Fruit fly (Drosophila melanogaster) whole organism, prepupa: ENCODE data around the gene CG13689.

Source experiments
- CG10631 ChIP-seq: fragments of 200-800 bp; sonication (Bioruptor generic); optimal IDR thresholded peaks from 2 replicates; lab custom pipeline; 2016; ENCODE audit warnings: missing biosample characterization, missing genetic modification characterization
- CG11294 ChIP-seq: fragments of 200-800 bp; sonication (Bioruptor generic); IDR thresholded peaks from 2 replicates; pipeline ENCODE4 v1.3.6; 2022; ENCODE audit warnings: missing biosample characterization, missing genetic modification characterization
- CG11762 ChIP-seq: fragments of 200-800 bp; sonication (Bioruptor generic); optimal IDR thresholded peaks from 3 replicates; lab custom pipeline; 2016; ENCODE audit warnings: missing biosample characterization, missing genetic modification characterization; ENCODE audit not compliant: insufficient read depth
- CG11902 ChIP-seq: fragments of 200-800 bp; sonication (Bioruptor generic); optimal IDR thresholded peaks from 3 replicates; lab custom pipeline; 2016; ENCODE audit warnings: missing biosample characterization, missing genetic modification characterization
- CG15336 ChIP-seq: fragments of 200-800 bp; sonication (Bioruptor generic); IDR thresholded peaks from 2 replicates; pipeline ENCODE4 v1.3.6; 2022; ENCODE audit warnings: missing biosample characterization, missing genetic modification characterization
- CG1621 ChIP-seq: fragments of 200-800 bp; sonication (Bioruptor generic); optimal IDR thresholded peaks from 3 replicates; lab custom pipeline; 2018; ENCODE audit warnings: missing biosample characterization, mild to moderate bottlenecking, missing genetic modification characterization
- CG16779 ChIP-seq: fragments of 200-800 bp; sonication (Bioruptor generic); optimal IDR thresholded peaks from 3 replicates; lab custom pipeline; 2017; ENCODE audit warnings: missing biosample characterization, mild to moderate bottlenecking, missing genetic modification characterization
- CG31627 ChIP-seq: fragments of 200-800 bp; sonication (Bioruptor generic); optimal IDR thresholded peaks from 3 replicates; lab custom pipeline; 2016; ENCODE audit warnings: missing biosample characterization, missing genetic modification characterization
- CG32006 ChIP-seq: fragments of 200-800 bp; sonication (Bioruptor generic); optimal IDR thresholded peaks from 3 replicates; lab custom pipeline; 2017; ENCODE audit warnings: missing biosample characterization, mild to moderate bottlenecking, missing genetic modification characterization
- CG34406 ChIP-seq: fragments of 200-800 bp; sonication (Bioruptor generic); optimal IDR thresholded peaks from 3 replicates; lab custom pipeline; 2016; ENCODE audit warnings: missing biosample characterization, missing genetic modification characterization
- CG3919 ChIP-seq: fragments of 200-800 bp; sonication (Bioruptor generic); optimal IDR thresholded peaks from 3 replicates; lab custom pipeline; 2016; ENCODE audit warnings: missing biosample characterization, missing genetic modification characterization
- CG4318 ChIP-seq: fragments of 200-800 bp; sonication (Bioruptor generic); optimal IDR thresholded peaks from 3 replicates; lab custom pipeline; 2017; ENCODE audit warnings: missing biosample characterization, mild to moderate bottlenecking, missing genetic modification characterization
- CG6163 ChIP-seq: fragments of 200-800 bp; sonication (Bioruptor generic); IDR thresholded peaks from 3 replicates; pipeline ENCODE4 v1.3.6; 2022; ENCODE audit warnings: missing biosample characterization, missing genetic modification characterization
- CG6276 ChIP-seq: fragments of 200-800 bp; sonication (Bioruptor generic); optimal IDR thresholded peaks from 2 replicates; lab custom pipeline; 2017; ENCODE audit warnings: missing biosample characterization, mild to moderate bottlenecking, missing genetic modification characterization
- CG6792 ChIP-seq: fragments of 200-800 bp; sonication (Bioruptor generic); optimal IDR thresholded peaks from 3 replicates; lab custom pipeline; 2016; ENCODE audit warnings: missing biosample characterization, missing genetic modification characterization
- CG7368 ChIP-seq: fragments of 200-800 bp; sonication (Bioruptor generic); optimal IDR thresholded peaks from 3 replicates; lab custom pipeline; 2016; ENCODE audit warnings: missing biosample characterization, missing genetic modification characterization
- CG8119 ChIP-seq: fragments of 200-800 bp; sonication (Bioruptor generic); IDR thresholded peaks from 3 replicates; pipeline ENCODE4 v1.3.6; 2022; ENCODE audit warnings: missing biosample characterization, missing genetic modification characterization
- CG8319 ChIP-seq: fragments of 200-800 bp; sonication (Bioruptor generic); optimal IDR thresholded peaks from 3 replicates; lab custom pipeline; 2016; ENCODE audit warnings: missing biosample characterization, missing genetic modification characterization
- CG8632 ChIP-seq: fragments of 200-800 bp; sonication (Bioruptor generic); optimal IDR thresholded peaks from 3 replicates; lab custom pipeline; 2016; ENCODE audit warnings: missing biosample characterization, missing genetic modification characterization
- CG9139 ChIP-seq: fragments of 200-800 bp; sonication (Bioruptor generic); optimal IDR thresholded peaks from 3 replicates; lab custom pipeline; 2017; ENCODE audit warnings: missing biosample characterization, mild to moderate bottlenecking, missing genetic modification characterization
- Eip75B ChIP-seq: fragments of 200-800 bp; sonication (Bioruptor generic); optimal IDR thresholded peaks from 3 replicates; lab custom pipeline; 2016; ENCODE audit warnings: missing biosample characterization, missing genetic modification characterization
- Eip78C ChIP-seq: fragments of 200-800 bp; sonication (Bioruptor generic); peaks from one replicate; lab custom pipeline; 2016; ENCODE audit warnings: missing biosample characterization, missing genetic modification characterization
- Eip93F ChIP-seq: fragments of 200-800 bp; sonication (Bioruptor generic); optimal IDR thresholded peaks from 2 replicates; lab custom pipeline; 2016; ENCODE audit warnings: missing biosample characterization, mild to moderate bottlenecking, missing genetic modification characterization
- Ets21C ChIP-seq: fragments of 200-800 bp; sonication (Bioruptor generic); optimal IDR thresholded peaks from 3 replicates; lab custom pipeline; 2016; ENCODE audit warnings: missing biosample characterization, missing genetic modification characterization
- Ets96B ChIP-seq: fragments of 200-800 bp; optimal IDR thresholded peaks from 2 replicates; lab custom pipeline; 2019; ENCODE audit warnings: missing biosample characterization, mild to moderate bottlenecking, missing genetic modification characterization, moderate library complexity
- Gug ChIP-seq: fragments of 200-800 bp; sonication (Bioruptor generic); IDR thresholded peaks from 2 replicates; pipeline ENCODE4 v1.3.6; 2022; ENCODE audit warnings: missing biosample characterization, missing genetic modification characterization
- Hr38 ChIP-seq: sonication (Bioruptor generic); optimal IDR thresholded peaks from 2 replicates; lab custom pipeline; 2016; ENCODE audit warnings: missing biosample characterization, missing genetic modification characterization
- Hr39 ChIP-seq: fragments of 200-800 bp; sonication (Bioruptor generic); optimal IDR thresholded peaks from 2 replicates; lab custom pipeline; 2016; ENCODE audit warnings: missing biosample characterization, missing genetic modification characterization
- Hr4 ChIP-seq: fragments of 200-800 bp; sonication (Bioruptor generic); optimal IDR thresholded peaks from 3 replicates; lab custom pipeline; 2016; ENCODE audit warnings: missing biosample characterization, missing genetic modification characterization
- Lpt ChIP-seq: fragments of 200-800 bp; sonication (Bioruptor generic); optimal IDR thresholded peaks from 3 replicates; lab custom pipeline; 2016; ENCODE audit warnings: missing biosample characterization, missing genetic modification characterization
- Met ChIP-seq: fragments of 200-800 bp; sonication (Bioruptor generic); optimal IDR thresholded peaks from 3 replicates; lab custom pipeline; 2016; ENCODE audit warnings: missing biosample characterization, missing genetic modification characterization
- Sox14 ChIP-seq: fragments of 200-800 bp; sonication (Bioruptor generic); optimal IDR thresholded peaks from 3 replicates; lab custom pipeline; 2016; ENCODE audit warnings: missing biosample characterization, missing genetic modification characterization
- Sox15 ChIP-seq: fragments of 200-800 bp; sonication (Bioruptor generic); optimal IDR thresholded peaks from 3 replicates; lab custom pipeline; 2016; ENCODE audit warnings: missing biosample characterization, missing genetic modification characterization
- achi ChIP-seq: fragments of 200-800 bp; sonication (Bioruptor generic); optimal IDR thresholded peaks from 3 replicates; lab custom pipeline; 2016; ENCODE audit warnings: missing biosample characterization, missing genetic modification characterization
- cyc ChIP-seq: fragments of 200-800 bp; sonication (Bioruptor generic); optimal IDR thresholded peaks from 3 replicates; lab custom pipeline; 2016; ENCODE audit warnings: missing biosample characterization, missing genetic modification characterization
- dac ChIP-seq: fragments of 200-800 bp; sonication (Bioruptor generic); optimal IDR thresholded peaks from 2 replicates; lab custom pipeline; 2017; ENCODE audit warnings: missing biosample characterization, mild to moderate bottlenecking, missing genetic modification characterization
- dsx ChIP-seq: fragments of 200-800 bp; optimal IDR thresholded peaks from 3 replicates; lab custom pipeline; 2019; ENCODE audit warnings: missing biosample characterization, mild to moderate bottlenecking, missing genetic modification characterization, moderate library complexity; ENCODE audit not compliant: poor library complexity, severe bottlenecking
- eg ChIP-seq: fragments of 200-800 bp; sonication (Bioruptor generic); IDR thresholded peaks from 3 replicates; pipeline ENCODE4 v1.3.6; 2022; ENCODE audit warnings: missing biosample characterization, missing genetic modification characterization
- esn ChIP-seq: fragments of 200-800 bp; sonication (Bioruptor generic); optimal IDR thresholded peaks from 2 replicates; lab custom pipeline; 2016; ENCODE audit warnings: missing biosample characterization, mild to moderate bottlenecking, missing genetic modification characterization, moderate library complexity
- fd85E ChIP-seq: fragments of 200-800 bp; sonication (Bioruptor generic); optimal IDR thresholded peaks from 3 replicates; lab custom pipeline; 2016; ENCODE audit warnings: missing biosample characterization, missing genetic modification characterization
- fkh ChIP-seq: fragments of 200-800 bp; sonication (Bioruptor generic); optimal IDR thresholded peaks from 3 replicates; lab custom pipeline; 2017; ENCODE audit warnings: missing biosample characterization, mild to moderate bottlenecking, missing genetic modification characterization, moderate library complexity
- lz ChIP-seq: fragments of 200-800 bp; sonication (Bioruptor generic); optimal IDR thresholded peaks from 3 replicates; lab custom pipeline; 2016; ENCODE audit warnings: missing biosample characterization, missing genetic modification characterization
- net ChIP-seq: fragments of 200-800 bp; sonication (Bioruptor generic); optimal IDR thresholded peaks from 3 replicates; lab custom pipeline; 2016; ENCODE audit warnings: missing biosample characterization, missing genetic modification characterization
- pdm3 ChIP-seq: fragments of 200-800 bp; sonication (Bioruptor generic); optimal IDR thresholded peaks from 3 replicates; lab custom pipeline; 2016; ENCODE audit warnings: missing biosample characterization, missing genetic modification characterization
- salr ChIP-seq, 2 experiments: fragments of 200-800 bp; sonication (Bioruptor generic); optimal IDR thresholded peaks; 3 replicates each; lab custom pipeline; 2016 to 2018; ENCODE audit warnings: missing biosample characterization in 2 of 2, missing genetic modification characterization in 2 of 2, mild to moderate bottlenecking in 1 of 2
- ss ChIP-seq, 2 experiments: fragments of 200-800 bp; sonication (Bioruptor generic); optimal IDR thresholded peaks; 2 replicates in 1 of 2; 3 replicates in 1 of 2; lab custom pipeline; 2017 to 2018; ENCODE audit warnings: mild to moderate bottlenecking in 2 of 2, missing biosample characterization in 2 of 2, missing genetic modification characterization in 2 of 2, moderate library complexity in 1 of 2
- svp ChIP-seq: fragments of 200-800 bp; sonication (Bioruptor generic); peaks from one replicate; lab custom pipeline; 2016; ENCODE audit warnings: missing biosample characterization, missing genetic modification characterization

The CG13689 gene

dm6 chr2L:604060-604459 is 1.4 kb downstream of the CG13689 start (continued):
- TF ChIP-seq CG11294 (GFP tag; lab: Robert Waterston, UW) (peak; percentile 73), Hr4 (GFP tag; lab: Kevin White, UChicago) (peak; percentile 82), Ets21C (no peak), Eip78C (GFP tag; lab: Kevin White, UChicago) (peak; percentile 75), CG8632 (GFP tag; lab: Kevin White, UChicago) (no peak), CG6163 (GFP tag; lab: Robert Waterston, UW) (peak; percentile 74), Ets96B (tag; lab: Kevin White, UChicago) (no peak), fd85E (GFP tag; lab: Kevin White, UChicago) (no peak), CG4318 (GFP tag; lab: Kevin White, UChicago) (peak; percentile 56), salr (GFP tag; optimal IDR thresholded peaks at IDR 0.05; lab: Kevin White, UChicago) (peak in 1 of 2 experiments; percentile 21), CG11762 (GFP tag; lab: Kevin White, UChicago) (peak; percentile 16), Eip93F (GFP tag; lab: Kevin White, UChicago) (no peak), CG9139 (GFP tag; lab: Kevin White, UChicago) (no peak), eg (GFP tag; lab: Robert Waterston, UW) (peak; percentile 88), Lpt (GFP tag; lab: Kevin White, UChicago) (peak; percentile 46), CG32006 (GFP tag; lab: Kevin White, UChicago) (peak; percentile 81), Eip75B (GFP tag; lab: Kevin White, UChicago) (no peak), Gug (GFP tag; lab: Robert Waterston, UW) (peak; percentile 74), Hr39 (GFP tag; lab: Kevin White, UChicago) (peak; percentile 23), CG3919 (peak; percentile 32)

dm6 chr2L:606165-606564 is 3.6 kb downstream of the CG13689 start:
- peak; percentile 75 for TF ChIP-seq net
- peak; percentile 57 for TF ChIP-seq Eip75B (GFP tag; lab: Kevin White, UChicago)
- TF ChIP-seq CG11294 (GFP tag; lab: Robert Waterston, UW) = peak; percentile 79
- TF ChIP-seq Ets96B (tag; lab: Kevin White, UChicago) = peak; percentile 39
- TF ChIP-seq Hr38 = no peak
- TF ChIP-seq esn (GFP tag; lab: Kevin White, UChicago) = peak; percentile 85
- TF ChIP-seq Lpt (GFP tag; lab: Kevin White, UChicago) = peak; percentile 64
- TF ChIP-seq ss (GFP tag; optimal IDR thresholded peaks at IDR 0.05; lab: Kevin White, UChicago) = peak in 1 of 2 experiments; percentile 18
- TF ChIP-seq fkh = no peak
- peak; percentile 21 for TF ChIP-seq CG16779 (tag; lab: Kevin White, UChicago)
- peak; percentile 69 for TF ChIP-seq CG6792 (GFP tag; lab: Kevin White, UChicago)
- TF ChIP-seq dsx (GFP tag; lab: Kevin White, UChicago) = peak; percentile 35
- TF ChIP-seq CG15336 (GFP tag; lab: Robert Waterston, UW) = peak; percentile 94
- TF ChIP-seq CG6276 = peak; percentile 86
- TF ChIP-seq Hr39 (GFP tag; lab: Kevin White, UChicago) = peak; percentile 75
- TF ChIP-seq CG8319 (GFP tag; lab: Kevin White, UChicago) = peak; percentile 52
- peak; percentile 84 for TF ChIP-seq pdm3
- peak; percentile 79 for TF ChIP-seq dac (GFP tag; lab: Kevin White, UChicago)
- TF ChIP-seq fd85E (GFP tag; lab: Kevin White, UChicago) = no peak
- peak; percentile 69 for TF ChIP-seq CG3919
- TF ChIP-seq salr (GFP tag; optimal IDR thresholded peaks at IDR 0.05; lab: Kevin White, UChicago) = peak; percentile 10 to 73
- peak; percentile 67 for TF ChIP-seq lz (GFP tag; lab: Kevin White, UChicago)
- peak; percentile 80 for TF ChIP-seq Met
- peak; percentile 71 for TF ChIP-seq CG10631
- peak; percentile 86 for TF ChIP-seq svp (GFP tag; lab: Kevin White, UChicago)
- TF ChIP-seq CG6163 (GFP tag; lab: Robert Waterston, UW) = peak; percentile 92
- TF ChIP-seq CG1621 (tag; lab: Kevin White, UChicago) = peak; percentile 35
- peak; percentile 75 for TF ChIP-seq CG4318 (GFP tag; lab: Kevin White, UChicago)
- TF ChIP-seq Gug (GFP tag; lab: Robert Waterston, UW) = peak; percentile 78
- peak; percentile 50 for TF ChIP-seq CG34406 (GFP tag; lab: Kevin White, UChicago)
- TF ChIP-seq Eip78C (GFP tag; lab: Kevin White, UChicago) = peak; percentile 87
- peak; percentile 60 for TF ChIP-seq cyc (GFP tag; lab: Kevin White, UChicago)
- peak; percentile 55 for TF ChIP-seq CG11762 (GFP tag; lab: Kevin White, UChicago)
- peak; percentile 94 for TF ChIP-seq eg (GFP tag; lab: Robert Waterston, UW)
- peak; percentile 74 for TF ChIP-seq CG31627 (GFP tag; lab: Kevin White, UChicago)
- peak; percentile 65 for TF ChIP-seq achi (GFP tag; lab: Kevin White, UChicago)
- peak; percentile 84 for TF ChIP-seq Sox14 (GFP tag; lab: Kevin White, UChicago)
- peak; percentile 64 for TF ChIP-seq Ets21C
- TF ChIP-seq Hr4 (GFP tag; lab: Kevin White, UChicago) = peak; percentile 91
- no peak for TF ChIP-seq CG11902 (GFP tag; lab: Kevin White, UChicago)
- peak; percentile 68 for TF ChIP-seq CG7368 (GFP tag; lab: Kevin White, UChicago)
- peak; percentile 5 for TF ChIP-seq Sox15
- TF ChIP-seq CG8119 (GFP tag; lab: Robert Waterston, UW) = peak; percentile 92
